Fruit fly (Drosophila melanogaster) whole organism, embryonic: ENCODE measurements around the gene ea.

Source experiments
- Awh ChIP-seq: fragments of 200-800 bp; sonication (Bioruptor generic); IDR thresholded peaks from 2 replicates; pipeline ENCODE4, ENCODE4 v1.3.6; 2022; ENCODE audit warnings: missing biosample characterization, missing genetic modification characterization
- CG10366 ChIP-seq: fragments of 200-800 bp; sonication (Bioruptor generic); IDR thresholded peaks from 2 replicates; pipeline ENCODE4 v1.3.6; 2022; ENCODE audit warnings: missing biosample characterization, missing genetic modification characterization
- CG11504 ChIP-seq: fragments of 200-800 bp; sonication (Bioruptor generic); optimal IDR thresholded peaks from 3 replicates; lab custom pipeline; 2019; ENCODE audit warnings: missing biosample characterization, mild to moderate bottlenecking, missing genetic modification characterization, moderate library complexity
- CG13775 ChIP-seq: fragments of 200-800 bp; sonication (Bioruptor generic); optimal IDR thresholded peaks from 3 replicates; lab custom pipeline; 2017; ENCODE audit warnings: missing biosample characterization, mild to moderate bottlenecking, missing genetic modification characterization
- CG14441 ChIP-seq: fragments of 200-800 bp; sonication (Bioruptor generic); IDR thresholded peaks from 2 replicates; pipeline ENCODE4 v1.3.6; 2022; ENCODE audit warnings: missing biosample characterization, missing genetic modification characterization
- CG14965 ChIP-seq: fragments of 200-800 bp; sonication (Bioruptor generic); optimal IDR thresholded peaks from 2 replicates; lab custom pipeline; 2016; ENCODE audit warnings: missing biosample characterization, missing genetic modification characterization, borderline replicate concordance
- CG1603 ChIP-seq: fragments of 200-800 bp; sonication (Bioruptor generic); optimal IDR thresholded peaks from 2 replicates; lab custom pipeline; 2019; ENCODE audit warnings: missing biosample characterization, mild to moderate bottlenecking, missing genetic modification characterization, moderate library complexity
- CG1647 ChIP-seq: fragments of 200-800 bp; sonication (Bioruptor generic); optimal IDR thresholded peaks from 3 replicates; lab custom pipeline; 2016; ENCODE audit warnings: missing biosample characterization, missing genetic modification characterization
- CG16779 ChIP-seq: fragments of 200-800 bp; sonication (Bioruptor generic); IDR thresholded peaks from 2 replicates; pipeline ENCODE4 v1.3.6; 2022; ENCODE audit warnings: missing biosample characterization, missing genetic modification characterization
- CG16815 ChIP-seq: fragments of 200-800 bp; sonication (Bioruptor generic); optimal IDR thresholded peaks from 3 replicates; lab custom pipeline; 2017; ENCODE audit warnings: missing biosample characterization, mild to moderate bottlenecking, missing genetic modification characterization
- CG17361 ChIP-seq: fragments of 200-800 bp; sonication (Bioruptor generic); IDR thresholded peaks from 3 replicates; pipeline ENCODE4 v1.3.6; 2022; ENCODE audit warnings: missing biosample characterization, missing genetic modification characterization
- CG17568 ChIP-seq: fragments of 200-800 bp; sonication (Bioruptor generic); optimal IDR thresholded peaks from 2 replicates; lab custom pipeline; 2018; ENCODE audit warnings: missing biosample characterization, mild to moderate bottlenecking, missing genetic modification characterization, moderate library complexity
- CG17829 ChIP-seq: fragments of 200-800 bp; optimal IDR thresholded peaks from 2 replicates; lab custom pipeline; 2019; ENCODE audit warnings: missing biosample characterization, mild to moderate bottlenecking, missing genetic modification characterization, moderate library complexity
- CG2120 ChIP-seq: fragments of 200-800 bp; sonication (Bioruptor generic); optimal IDR thresholded peaks from 3 replicates; lab custom pipeline; 2016; ENCODE audit warnings: missing biosample characterization, missing genetic modification characterization
- CG34224 ChIP-seq: fragments of 200-800 bp; sonication (Bioruptor generic); IDR thresholded peaks from 3 replicates; pipeline ENCODE4 v1.3.6; 2022; ENCODE audit warnings: missing biosample characterization, missing genetic modification characterization; ENCODE audit not compliant: partially characterized antibody
- CG4617 ChIP-seq: fragments of 200-800 bp; sonication (Bioruptor generic); optimal IDR thresholded peaks from 3 replicates; lab custom pipeline; 2016; ENCODE audit warnings: missing biosample characterization, missing genetic modification characterization, borderline replicate concordance
- CG4854 ChIP-seq: fragments of 200-800 bp; sonication (Bioruptor generic); optimal IDR thresholded peaks from 2 replicates; lab custom pipeline; 2016; ENCODE audit warnings: missing biosample characterization, missing genetic modification characterization, inconsistent platforms
- CG7372 ChIP-seq: fragments of 200-800 bp; sonication (Bioruptor generic); IDR thresholded peaks from 2 replicates; pipeline ENCODE4 v1.3.6; 2022; ENCODE audit warnings: missing biosample characterization, missing genetic modification characterization
- CG7987 ChIP-seq: fragments of 200-800 bp; sonication (Bioruptor generic); optimal IDR thresholded peaks from 2 replicates; lab custom pipeline; 2018; ENCODE audit warnings: missing biosample characterization, mild to moderate bottlenecking, missing genetic modification characterization, moderate library complexity
- CG8089 ChIP-seq: fragments of 200-800 bp; sonication (Bioruptor generic); optimal IDR thresholded peaks from 3 replicates; lab custom pipeline; 2016; ENCODE audit warnings: missing biosample characterization, missing genetic modification characterization
- CG8388 ChIP-seq: fragments of 200-800 bp; sonication (Bioruptor generic); optimal IDR thresholded peaks from 2 replicates; lab custom pipeline; 2019; ENCODE audit warnings: missing biosample characterization, mild to moderate bottlenecking, missing genetic modification characterization, moderate library complexity
- Camta ChIP-seq: fragments of 200-800 bp; sonication (Bioruptor generic); optimal IDR thresholded peaks from 2 replicates; lab custom pipeline; 2016; ENCODE audit warnings: missing biosample characterization, missing genetic modification characterization
- Dek ChIP-seq: fragments of 200-800 bp; sonication (Bioruptor generic); optimal IDR thresholded peaks from 3 replicates; lab custom pipeline; 2019; ENCODE audit warnings: missing biosample characterization, mild to moderate bottlenecking, missing genetic modification characterization, moderate library complexity
- Drgx ChIP-seq: fragments of 200-800 bp; sonication (Bioruptor generic); IDR thresholded peaks from 2 replicates; pipeline ENCODE4 v1.3.6; 2022; ENCODE audit warnings: missing biosample characterization, missing genetic modification characterization
- E2f2 ChIP-seq: fragments of 200-800 bp; sonication (Bioruptor generic); IDR thresholded peaks from 2 replicates; pipeline ENCODE4 v1.3.6; 2022; ENCODE audit warnings: missing biosample characterization, missing genetic modification characterization
- Ets65A ChIP-seq: fragments of 200-800 bp; sonication (Bioruptor generic); peaks from one replicate; lab custom pipeline; 2016; ENCODE audit warnings: missing biosample characterization, missing genetic modification characterization
- Fer2 ChIP-seq: fragments of 200-800 bp; sonication (Bioruptor generic); optimal IDR thresholded peaks from 2 replicates; lab custom pipeline; 2018; ENCODE audit warnings: missing biosample characterization, mild to moderate bottlenecking, missing genetic modification characterization, moderate library complexity
- Gsc ChIP-seq: fragments of 200-800 bp; sonication (Bioruptor generic); IDR thresholded peaks from 2 replicates; pipeline ENCODE4 v1.3.6; 2022; ENCODE audit warnings: missing biosample characterization, missing genetic modification characterization
- HLH54F ChIP-seq: fragments of 200-800 bp; sonication (Bioruptor generic); optimal IDR thresholded peaks from 3 replicates; lab custom pipeline; 2016; ENCODE audit warnings: missing biosample characterization, missing genetic modification characterization
- Med ChIP-seq: fragments of 200-800 bp; sonication (Bioruptor generic); peaks from one replicate; lab custom pipeline; 2016; ENCODE audit warnings: missing biosample characterization, missing genetic modification characterization, mild to moderate bottlenecking, inconsistent platforms, moderate library complexity
- Myb ChIP-seq: fragments of 200-800 bp; sonication (Bioruptor generic); optimal IDR thresholded peaks from 2 replicates; lab custom pipeline; 2016; ENCODE audit warnings: missing biosample characterization, missing genetic modification characterization
- Rx ChIP-seq: fragments of 200-800 bp; sonication (Bioruptor generic); IDR thresholded peaks from 2 replicates; pipeline ENCODE4 v1.3.6; 2022; ENCODE audit warnings: missing biosample characterization, missing genetic modification characterization
- Scr ChIP-seq: fragments of 200-800 bp; sonication (Bioruptor generic); IDR thresholded peaks from 2 replicates; pipeline ENCODE4 v1.3.6; 2022; ENCODE audit warnings: missing biosample characterization, missing genetic modification characterization; ENCODE audit not compliant: partially characterized antibody
- Sry-β ChIP-seq: fragments of 200-800 bp; sonication (Bioruptor generic); optimal IDR thresholded peaks from 2 replicates; lab custom pipeline; 2018; ENCODE audit warnings: missing biosample characterization, mild to moderate bottlenecking, missing genetic modification characterization, moderate library complexity
- TFAM ChIP-seq: fragments of 200-800 bp; sonication (Bioruptor generic); optimal IDR thresholded peaks from 2 replicates; lab custom pipeline; 2017; ENCODE audit warnings: missing biosample characterization, missing genetic modification characterization, inconsistent platforms
- ac ChIP-seq: fragments of 200-800 bp; sonication (Bioruptor generic); optimal IDR thresholded peaks from 3 replicates; lab custom pipeline; 2017; ENCODE audit warnings: missing biosample characterization, mild to moderate bottlenecking, missing genetic modification characterization
- az2 ChIP-seq: fragments of 200-800 bp; sonication (Bioruptor generic); optimal IDR thresholded peaks from 3 replicates; lab custom pipeline; 2016; ENCODE audit warnings: missing biosample characterization, missing genetic modification characterization
- croc ChIP-seq: fragments of 200-800 bp; sonication (Bioruptor generic); conservative IDR thresholded peaks from 3 replicates; pipeline ENCODE4 v1.3.6; 2022; ENCODE audit warnings: missing biosample characterization, missing genetic modification characterization
- fd102C ChIP-seq: fragments of 200-800 bp; sonication (Bioruptor generic); optimal IDR thresholded peaks from 2 replicates; lab custom pipeline; 2018; ENCODE audit warnings: missing biosample characterization, mild to moderate bottlenecking, missing genetic modification characterization, moderate library complexity
- inv ChIP-seq: fragments of 200-800 bp; sonication (Bioruptor generic); IDR thresholded peaks from 2 replicates; pipeline ENCODE4 v1.3.6; 2022; ENCODE audit warnings: missing biosample characterization, missing genetic modification characterization; ENCODE audit not compliant: partially characterized antibody
- jigr1 ChIP-seq: fragments of 200-800 bp; sonication (Bioruptor generic); IDR thresholded peaks from 3 replicates; pipeline ENCODE4 v1.3.6; 2022; ENCODE audit warnings: missing biosample characterization, missing genetic modification characterization
- kni ChIP-seq: fragments of 200-800 bp; sonication (Bioruptor generic); optimal IDR thresholded peaks from 3 replicates; lab custom pipeline; 2017; ENCODE audit warnings: mild to moderate bottlenecking, missing biosample characterization, missing genetic modification reagents, missing genetic modification characterization
- luna ChIP-seq: fragments of 200-800 bp; sonication (Bioruptor generic); optimal IDR thresholded peaks from 2 replicates; lab custom pipeline; 2016; ENCODE audit warnings: missing biosample characterization, missing genetic modification characterization
- odd ChIP-seq: fragments of 200-800 bp; sonication (Bioruptor generic); optimal IDR thresholded peaks from 2 replicates; lab custom pipeline; 2017; ENCODE audit warnings: missing biosample characterization, mild to moderate bottlenecking, missing genetic modification characterization
- p53 ChIP-seq: fragments of 200-800 bp; sonication (Bioruptor generic); optimal IDR thresholded peaks from 2 replicates; lab custom pipeline; 2016; ENCODE audit warnings: missing biosample characterization, missing genetic modification characterization
- pnt ChIP-seq: fragments of 200-800 bp; sonication (Bioruptor generic); optimal IDR thresholded peaks from 3 replicates; lab custom pipeline; 2016; ENCODE audit warnings: missing biosample characterization, missing genetic modification characterization
- pros ChIP-seq: fragments of 200-800 bp; sonication (Bioruptor generic); optimal IDR thresholded peaks from 3 replicates; lab custom pipeline; 2019; ENCODE audit warnings: missing biosample characterization, mild to moderate bottlenecking, missing genetic modification characterization, moderate library complexity
- ro ChIP-seq: fragments of 200-800 bp; sonication (Bioruptor generic); IDR thresholded peaks from 2 replicates; pipeline ENCODE4 v1.3.6; 2022; ENCODE audit warnings: missing biosample characterization, missing genetic modification characterization
- scrt ChIP-seq: fragments of 200-800 bp; sonication (Bioruptor generic); optimal IDR thresholded peaks from 2 replicates; lab custom pipeline; 2018; ENCODE audit warnings: missing biosample characterization, mild to moderate bottlenecking, missing genetic modification characterization, moderate library complexity
- seq ChIP-seq: fragments of 200-800 bp; sonication (Bioruptor generic); IDR thresholded peaks from 2 replicates; pipeline ENCODE4 v1.3.6; 2022; ENCODE audit warnings: missing biosample characterization, missing genetic modification characterization
- tup ChIP-seq: fragments of 200-800 bp; sonication (Bioruptor generic); optimal IDR thresholded peaks from 2 replicates; lab custom pipeline; 2016; ENCODE audit warnings: missing biosample characterization, mild to moderate bottlenecking, missing genetic modification characterization, moderate library complexity
- wdn ChIP-seq: fragments of 200-800 bp; sonication (Bioruptor generic); IDR thresholded peaks from 2 replicates; pipeline ENCODE4 v1.3.6; 2022; ENCODE audit warnings: missing biosample characterization, missing genetic modification characterization

The ea gene

DNA sequence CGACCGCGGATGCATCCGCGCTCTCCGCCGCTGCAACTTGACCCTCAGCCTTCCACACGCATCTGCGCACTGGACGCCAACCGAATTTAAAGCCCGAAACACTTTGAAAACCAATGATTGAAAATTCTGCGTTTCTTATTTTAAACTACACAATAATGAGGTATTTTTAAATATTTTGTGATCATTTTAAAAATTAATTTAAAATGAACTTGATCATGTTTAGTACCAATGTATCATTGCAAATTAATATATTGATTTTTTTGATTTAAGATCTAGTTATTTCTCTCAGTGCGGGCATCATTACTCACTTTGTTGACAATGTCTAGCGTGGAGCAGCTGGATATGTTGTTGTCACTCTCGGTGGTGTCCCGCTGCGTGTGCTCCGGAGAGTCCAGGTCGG is 38.3 kb downstream of the ea start (continued):
- TF ChIP-seq E2f2 (GFP tag; lab: Robert Waterston, UW) (no peak), Camta (no peak), CG17361 (no peak), odd (GFP tag; lab: Kevin White, UChicago) (no peak), CG7987 (GFP tag; lab: Kevin White, UChicago) (no peak), Myb (no peak), CG14441 (GFP tag; lab: Robert Waterston, UW) (peak; percentile 51), Rx (GFP tag; lab: Robert Waterston, UW) (no peak), CG8388 (GFP tag; lab: Kevin White, UChicago) (peak; percentile 64), Sry-β (GFP tag; lab: Kevin White, UChicago) (no peak), seq (GFP tag; lab: Robert Waterston, UW) (peak; percentile 67), CG10366 (GFP tag; lab: Robert Waterston, UW) (peak; percentile 62), HLH54F (no peak), Med (GFP tag; lab: Kevin White, UChicago) (peak; percentile 29), TFAM (GFP tag; lab: Kevin White, UChicago) (no peak), CG8089 (GFP tag; lab: Kevin White, UChicago) (no peak), scrt (GFP tag; lab: Kevin White, UChicago) (no peak), CG17568 (GFP tag; lab: Kevin White, UChicago) (no peak), CG16815 (GFP tag; lab: Kevin White, UChicago) (no peak), Dek (tag; lab: Kevin White, UChicago) (no peak), tup (GFP tag; lab: Kevin White, UChicago) (no peak), ro (GFP tag; lab: Robert Waterston, UW) (no peak), p53 (GFP tag; lab: Kevin White, UChicago) (no peak), luna (GFP tag; lab: Kevin White, UChicago) (no peak), CG34224 (GFP tag; lab: Robert Waterston, UW) (no peak), pros (GFP tag; lab: Kevin White, UChicago) (no peak), Awh (GFP tag; lab: Robert Waterston, UW) (no peak), CG13775 (GFP tag; lab: Kevin White, UChicago) (no peak), az2 (GFP tag; lab: Kevin White, UChicago) (no peak), Gsc (GFP tag; lab: Robert Waterston, UW) (no peak), Scr (GFP tag; lab: Robert Waterston, UW) (no peak), pnt (GFP tag; lab: Kevin White, UChicago) (no peak), jigr1 (GFP tag; lab: Robert Waterston, UW) (no peak), croc (GFP tag; lab: Robert Waterston, UW) (no peak), CG2120 (peak; percentile 35), kni (GFP tag; lab: Kevin White, UChicago) (no peak), CG4617 (GFP tag; lab: Kevin White, UChicago) (no peak), Drgx (GFP tag; lab: Robert Waterston, UW) (peak; percentile 64), CG14965 (no peak), inv (GFP tag; lab: Robert Waterston, UW) (no peak), CG11504 (tag; lab: Kevin White, UChicago) (no peak), wdn (GFP tag; lab: Robert Waterston, UW) (no peak), fd102C (GFP tag; lab: Kevin White, UChicago) (no peak), CG17829 (tag; lab: Kevin White, UChicago) (peak; percentile 40), Fer2 (tag; lab: Kevin White, UChicago) (no peak), Ets65A (peak; percentile 68), CG16779 (no peak), CG1647 (GFP tag; lab: Kevin White, UChicago) (no peak), CG4854 (GFP tag; lab: Kevin White, UChicago) (no peak), CG1603 (tag; lab: Kevin White, UChicago) (peak; percentile 17), ac (GFP tag; lab: Kevin White, UChicago) (no peak), CG7372 (no peak)
